Worm (Caenorhabditis elegans): ENCODE results near the gene R07A4.4.
A peak's percentile ranks its signal among the peaks of the same experiment; 100 is the strongest.

R07A4.4 gene

ce11 chrX:10767669-10768068, 10.2 kb upstream of the R07A4.4 start (continued):
- TF ChIP-seq lin-39 (tag; optimal IDR thresholded peaks at IDR 0.05) (no peak), ces-1 (GFP tag; optimal IDR thresholded peaks at IDR 0.05) (peak; percentile 9), nhr-11 (tag; optimal IDR thresholded peaks at IDR 0.05) (no peak), nhr-77 (tag; optimal IDR thresholded peaks at IDR 0.05) (no peak), nhr-6 (tag; optimal IDR thresholded peaks at IDR 0.05) (peak; percentile 3), ZK546.5 (tag; optimal IDR thresholded peaks at IDR 0.05) (no peak), nhr-42 (GFP tag; IDR thresholded peaks at IDR 0.05) (no peak), aha-1 (tag) (peak; percentile 97), nhr-25 (tag; optimal IDR thresholded peaks at IDR 0.05; ENCODE audit: borderline replicate concordance, insufficient read depth) (no peak), ama-1 (optimal IDR thresholded peaks at IDR 0.05) (no peak), dmd-6 (GFP tag; IDR thresholded peaks at IDR 0.05) (peak; percentile 12; the same call in 1 of the 2 replicates), nhr-48 (tag; optimal IDR thresholded peaks at IDR 0.05) (peak; percentile 52), unc-130 (GFP tag; optimal IDR thresholded peaks at IDR 0.05) (no peak), madf-9 (GFP tag; conservative IDR thresholded peaks at IDR 0.05) (0 out of 2 replicates have a peak, but pooled peaks have one; percentile 11)

- TF ChIP-seq dmd-8 (GFP tag; IDR thresholded peaks at IDR 0.05) (no peak), ztf-11 (tag; optimal IDR thresholded peaks at IDR 0.05) (no peak), dmd-6 (GFP tag; IDR thresholded peaks at IDR 0.05) (no peak), daf-16 (GFP tag; optimal IDR thresholded peaks at IDR 0.05) (no peak), daf-16 (tag; optimal IDR thresholded peaks at IDR 0.05) (no peak), mdl-1 (tag; optimal IDR thresholded peaks at IDR 0.05) (peak; percentile 11 to 21), ama-1 (optimal IDR thresholded peaks at IDR 0.05) (no peak), hlh-30 (tag; optimal IDR thresholded peaks at IDR 0.05; ENCODE audit: insufficient read depth) (peak; percentile 40), mep-1 (tag; optimal IDR thresholded peaks at IDR 0.05) (no peak), T20F7.1 (GFP tag; optimal IDR thresholded peaks at IDR 0.05) (no peak), pha-4 (GFP tag; IDR thresholded peaks at IDR 0.05) (peak; percentile 53), pha-4 (tag; optimal IDR thresholded peaks at IDR 0.05) (peak; percentile 69), fkh-10 (GFP tag; optimal IDR thresholded peaks at IDR 0.05) (no peak), egl-27 (tag; optimal IDR thresholded peaks at IDR 0.05) (no peak), hmg-1.1 (GFP tag; IDR thresholded peaks at IDR 0.05) (peak; percentile 31; the same call in 1 of the 2 replicates), hlh-11 (tag; optimal IDR thresholded peaks at IDR 0.05) (peak; percentile 27), duxl-1 (tag; optimal IDR thresholded peaks at IDR 0.05; ENCODE audit: poor library complexity) (no peak), spr-1 (tag; optimal IDR thresholded peaks at IDR 0.05) (no peak), attf-4 (tag; optimal IDR thresholded peaks at IDR 0.05) (no peak), tag-97 (GFP tag; IDR thresholded peaks at IDR 0.05) (0 out of 2 replicates have a peak, but pooled peaks have one; percentile 69), F44E2.7 (GFP tag; IDR thresholded peaks at IDR 0.05) (no peak), lin-13 (GFP tag; optimal IDR thresholded peaks at IDR 0.05) (no peak), unc-39 (tag; optimal IDR thresholded peaks at IDR 0.05) (no peak), daf-19 (GFP tag; conservative IDR thresholded peaks at IDR 0.05) (no peak), lin-29 (GFP tag; IDR thresholded peaks at IDR 0.05) (no peak), unc-62 (GFP tag; optimal IDR thresholded peaks at IDR 0.05 in 1 of 2) (peak in 1 of 2 experiments; percentile 5), unc-62 (tag; optimal IDR thresholded peaks at IDR 0.05) (no peak), jun-1 (tag; optimal IDR thresholded peaks at IDR 0.05) (no peak)
Observed at ce11 chrX:10766966-10767644, 9.6 kb upstream of the R07A4.4 start.
